Fruit fly (Drosophila melanogaster) whole organism, wandering third instar larva: ENCODE results near the gene CG31697.

Experiments used
- Dfd ChIP-seq: fragments of >200 bp; optimal IDR thresholded peaks from 2 replicates; lab custom pipeline; 2017; ENCODE audit warnings: missing biosample characterization, missing genetic modification characterization
- Jra ChIP-seq: sonication (Bioruptor generic); optimal IDR thresholded peaks from 2 replicates; lab custom pipeline; 2016; ENCODE audit warnings: missing biosample characterization, missing genetic modification characterization
- OdsH ChIP-seq: fragments of 200-800 bp; sonication (Bioruptor generic); optimal IDR thresholded peaks from 2 replicates; lab custom pipeline; 2016; ENCODE audit warnings: missing biosample characterization, mild to moderate bottlenecking, missing genetic modification characterization
- Sp1 ChIP-seq: fragments of 200-800 bp; sonication (Bioruptor generic); optimal IDR thresholded peaks from 3 replicates; lab custom pipeline; 2019; ENCODE audit warnings: missing biosample characterization, mild to moderate bottlenecking, missing genetic modification characterization, moderate library complexity
- Vsx2 ChIP-seq: fragments of 200-300, 225-300 bp; sonication (Bioruptor generic); optimal IDR thresholded peaks from 2 replicates; lab custom pipeline; 2018; ENCODE audit warnings: missing biosample characterization, missing genetic modification characterization; ENCODE audit not compliant: partially characterized antibody
- br ChIP-seq: fragments of 200-800 bp; sonication (Bioruptor generic); optimal IDR thresholded peaks from 2 replicates; lab custom pipeline; 2016; ENCODE audit warnings: missing biosample characterization, missing genetic modification characterization
- brk ChIP-seq: fragments of 200-800 bp; sonication (Bioruptor generic); optimal IDR thresholded peaks from 2 replicates; lab custom pipeline; 2016; ENCODE audit warnings: missing biosample characterization, mild to moderate bottlenecking, missing genetic modification characterization
- h ChIP-seq: fragments of 200-800 bp; sonication (Bioruptor generic); optimal IDR thresholded peaks from 3 replicates; lab custom pipeline; 2016; ENCODE audit warnings: missing biosample characterization, mild to moderate bottlenecking, missing genetic modification characterization
- lola ChIP-seq: fragments of >200 bp; optimal IDR thresholded peaks from 2 replicates; lab custom pipeline; 2017; ENCODE audit warnings: missing biosample characterization, missing genetic modification characterization
- pan ChIP-seq: fragments of >200 bp; optimal IDR thresholded peaks from 2 replicates; lab custom pipeline; 2017
- woc ChIP-seq: sonication (Bioruptor generic); optimal IDR thresholded peaks from 2 replicates; lab custom pipeline; 2016; ENCODE audit warnings: missing biosample characterization, mild to moderate bottlenecking, missing genetic modification characterization

DNA sequence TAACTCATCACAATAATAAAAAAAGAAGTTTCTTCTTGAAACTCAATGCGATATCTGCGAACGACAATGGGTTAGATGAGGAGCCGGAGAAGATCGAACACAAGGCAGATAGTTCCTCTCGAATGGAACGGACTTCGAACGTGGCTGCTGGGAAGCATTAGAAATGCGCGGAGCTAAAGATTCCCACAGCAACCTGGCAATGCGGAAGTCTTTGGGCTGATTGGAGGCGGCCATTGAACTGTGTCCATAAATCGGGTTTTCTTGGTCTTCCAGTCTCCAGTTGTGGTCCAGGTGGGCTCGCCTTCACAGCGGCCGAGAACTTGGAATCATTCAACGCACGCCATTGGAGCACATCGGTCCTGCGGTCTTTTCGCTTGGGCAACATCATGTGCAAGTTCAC, 5.1 kb downstream of the CG31697 start, which contains the start of gene CG13081:
- TF ChIP-seq pan (lab: Kevin White, UChicago) (no peak), h (GFP tag; lab: Kevin White, UChicago) (no peak), Jra (no peak), brk (GFP tag; lab: Kevin White, UChicago) (no peak), lola (GFP tag; lab: Kevin White, UChicago) (no peak), Sp1 (GFP tag; lab: Kevin White, UChicago) (no peak), br (GFP tag; lab: Kevin White, UChicago) (no peak), Vsx2 (GFP tag; lab: Kevin White, UChicago) (no peak), woc (no peak), Dfd (GFP tag; lab: Kevin White, UChicago) (no peak), OdsH (GFP tag; lab: Kevin White, UChicago) (no peak)
